Worm (Caenorhabditis elegans) whole organism, L1 larva: ENCODE data around the gene nhr-45.
A peak's percentile ranks its signal among the peaks of the same experiment; 100 is the strongest.

Experiments used
- C34B4.2 ChIP-seq: sonication (generic microtip); optimal IDR thresholded peaks from 2 replicates; lab custom pipeline; 2017; ENCODE audit warnings: mild to moderate bottlenecking, missing genetic modification characterization, missing compliant biosample characterization
- Y116A8C.19 ChIP-seq: sonication (generic microtip); optimal IDR thresholded peaks from 2 replicates; lab custom pipeline; 2016; ENCODE audit warnings: missing compliant biosample characterization, missing genetic modification characterization, borderline replicate concordance
- aha-1 ChIP-seq: fragments of 150-350 bp; optimal IDR thresholded peaks from 2 replicates; lab custom pipeline; 2014; ENCODE audit warnings: missing biosample characterization, missing genetic modification characterization
- alr-1 ChIP-seq: fragments of 200-800 bp; sonication (Bioruptor generic); optimal IDR thresholded peaks from 2 replicates; lab custom pipeline; 2018; ENCODE audit warnings: borderline replicate concordance, mild to moderate bottlenecking, missing genetic modification characterization, missing compliant biosample characterization
- ama-1 ChIP-seq: fragments of 150-350 bp; optimal IDR thresholded peaks from 2 replicates; lab custom pipeline; 2014
- ceh-63 ChIP-seq: fragments of 200-800 bp; sonication (Bioruptor generic); optimal IDR thresholded peaks from 2 replicates; lab custom pipeline; 2018; ENCODE audit warnings: mild to moderate bottlenecking, missing genetic modification characterization, missing compliant biosample characterization
- ceh-88 ChIP-seq: fragments of 200-800 bp; sonication (Bioruptor generic); IDR thresholded peaks from 2 replicates; pipeline ENCODE4 v1.3.6; 2022; ENCODE audit warnings: missing genetic modification characterization, missing compliant biosample characterization
- ceh-90 ChIP-seq: sonication (generic microtip); optimal IDR thresholded peaks from 2 replicates; lab custom pipeline; 2016; ENCODE audit warnings: missing genetic modification characterization, missing compliant biosample characterization
- ces-1 ChIP-seq: fragments of 150-350 bp; optimal IDR thresholded peaks from 2 replicates; lab custom pipeline; 2014; ENCODE audit warnings: missing biosample characterization, missing genetic modification reagents, missing genetic modification characterization
- dpl-1 ChIP-seq, 3 experiments: fragments of 150-350 bp in 2 of 3; sonication (generic microtip) in 1 of 3; optimal IDR thresholded peaks; 2 replicates each; lab custom pipeline; 2014 to 2017; ENCODE audit warnings: missing biosample characterization in 3 of 3, missing genetic modification characterization in 3 of 3, missing genetic modification reagents in 3 of 3
- efl-1 ChIP-seq, 4 experiments: fragments of 150-350 bp; optimal IDR thresholded peaks in 3 of 4; peaks in 1 of 4; 1 replicate in 1 of 4; 2 replicates in 3 of 4; lab custom pipeline; 2014; ENCODE audit warnings: missing biosample characterization in 2 of 4, missing genetic modification characterization in 2 of 4, missing genetic modification reagents in 2 of 4
- efl-3 ChIP-seq: fragments of 200-800 bp; sonication (Bioruptor generic); optimal IDR thresholded peaks from 2 replicates; lab custom pipeline; 2018; ENCODE audit warnings: mild to moderate bottlenecking, missing genetic modification characterization, missing compliant biosample characterization
- egl-13 ChIP-seq: sonication (generic microtip); optimal IDR thresholded peaks from 2 replicates; lab custom pipeline; 2016; ENCODE audit warnings: missing genotype, missing genetic modification reagents, missing genetic modification characterization, missing compliant biosample characterization
- egl-27 ChIP-seq, 2 experiments: fragments of 150-350 bp in 1 of 2; sonication (generic microtip); optimal IDR thresholded peaks; 3 replicates each; lab custom pipeline; 2017 to 2018; ENCODE audit warnings: missing biosample characterization in 2 of 2, missing genetic modification characterization in 2 of 2, missing genetic modification reagents in 2 of 2
- fkh-10 ChIP-seq: sonication (generic microtip); optimal IDR thresholded peaks from 2 replicates; lab custom pipeline; 2017; ENCODE audit warnings: missing biosample characterization, missing genetic modification reagents, missing genetic modification characterization
- fos-1 ChIP-seq: fragments of 150-350 bp; optimal IDR thresholded peaks from 2 replicates; lab custom pipeline; 2014; ENCODE audit warnings: missing biosample characterization, missing genetic modification characterization
- hlh-17 ChIP-seq: fragments of 200-800 bp; sonication (Bioruptor generic); optimal IDR thresholded peaks from 2 replicates; lab custom pipeline; 2018; ENCODE audit warnings: missing genetic modification characterization, mild to moderate bottlenecking, missing compliant biosample characterization, moderate library complexity, borderline replicate concordance
- hlh-4 ChIP-seq: sonication (generic microtip); optimal IDR thresholded peaks from 2 replicates; lab custom pipeline; 2016; ENCODE audit warnings: mild to moderate bottlenecking, missing genetic modification characterization, missing compliant biosample characterization
- isw-1 ChIP-seq: fragments of 200-800 bp; sonication (Bioruptor generic); IDR thresholded peaks from 2 replicates; pipeline ENCODE4 v1.3.6; 2022; ENCODE audit warnings: missing genetic modification characterization, missing compliant biosample characterization
- jun-1 ChIP-seq: fragments of 150-350 bp; optimal IDR thresholded peaks from 2 replicates; lab custom pipeline; 2014; ENCODE audit warnings: missing biosample characterization, missing genetic modification reagents, missing genetic modification characterization
- lin-13 ChIP-seq: fragments of 150-350 bp; optimal IDR thresholded peaks from 2 replicates; lab custom pipeline; 2014; ENCODE audit warnings: missing biosample characterization, missing genetic modification reagents, missing genetic modification characterization
- lin-14 ChIP-seq: fragments of 200-800 bp; sonication (Bioruptor generic); optimal IDR thresholded peaks from 2 replicates; lab custom pipeline; 2018; ENCODE audit warnings: mild to moderate bottlenecking, missing genetic modification characterization, moderate library complexity, missing compliant biosample characterization
- lin-15B ChIP-seq: fragments of 150-350 bp; sonication (generic microtip); optimal IDR thresholded peaks from 3 replicates; lab custom pipeline; 2014; ENCODE audit warnings: missing biosample characterization, missing genetic modification characterization
- lin-39 ChIP-seq: fragments of 150-350 bp; optimal IDR thresholded peaks from 2 replicates; lab custom pipeline; 2014; ENCODE audit warnings: missing biosample characterization, missing genetic modification reagents, missing genetic modification characterization
- lir-3 ChIP-seq: sonication (generic microtip); optimal IDR thresholded peaks from 2 replicates; lab custom pipeline; 2016; ENCODE audit warnings: mild to moderate bottlenecking, missing genetic modification characterization, moderate library complexity, missing compliant biosample characterization; ENCODE audit not compliant: poor library complexity
- lsy-2 ChIP-seq, 2 experiments: fragments of 150-350 bp; optimal IDR thresholded peaks; 2 replicates each; lab custom pipeline; 2014; ENCODE audit warnings: missing biosample characterization in 2 of 2, missing genetic modification characterization in 2 of 2
- mdl-1 ChIP-seq, 2 experiments: fragments of 150-350 bp; optimal IDR thresholded peaks; 2 replicates each; lab custom pipeline; 2014 to 2017; ENCODE audit warnings: missing biosample characterization in 2 of 2, missing genetic modification characterization in 2 of 2, inconsistent platforms in 1 of 2
- mef-2 ChIP-seq: fragments of 150-350 bp; optimal IDR thresholded peaks from 2 replicates; lab custom pipeline; 2014; ENCODE audit warnings: missing biosample characterization, missing genetic modification characterization
- mep-1 ChIP-seq: fragments of 150-350 bp; optimal IDR thresholded peaks from 2 replicates; lab custom pipeline; 2014; ENCODE audit warnings: missing biosample characterization, missing genetic modification characterization
- nhr-12 ChIP-seq: sonication (generic microtip); optimal IDR thresholded peaks from 2 replicates; lab custom pipeline; 2017; ENCODE audit warnings: missing biosample characterization, missing genetic modification characterization
- nhr-19 ChIP-seq: fragments of 200-800 bp; sonication (Bioruptor generic); conservative IDR thresholded peaks from 2 replicates; pipeline ENCODE4 v1.3.6; 2022; ENCODE audit warnings: missing genetic modification characterization, missing compliant biosample characterization
- nhr-20 ChIP-seq: sonication (generic microtip); optimal IDR thresholded peaks from 2 replicates; lab custom pipeline; 2016; ENCODE audit warnings: mild to moderate bottlenecking, missing genetic modification characterization, missing compliant biosample characterization
- nhr-237 ChIP-seq: fragments of 150-350 bp; optimal IDR thresholded peaks from 2 replicates; lab custom pipeline; 2014; ENCODE audit warnings: missing biosample characterization, missing genetic modification characterization
- nhr-28 ChIP-seq: fragments of 150-350 bp; optimal IDR thresholded peaks from 2 replicates; lab custom pipeline; 2014; ENCODE audit warnings: missing biosample characterization, missing genetic modification characterization
- nhr-47 ChIP-seq: sonication (generic microtip); optimal IDR thresholded peaks from 2 replicates; lab custom pipeline; 2016; ENCODE audit warnings: mild to moderate bottlenecking, missing genetic modification characterization, moderate library complexity, missing compliant biosample characterization
- nhr-71 ChIP-seq: sonication (generic microtip); optimal IDR thresholded peaks from 2 replicates; lab custom pipeline; 2016; ENCODE audit warnings: mild to moderate bottlenecking, missing genetic modification characterization, moderate library complexity, missing compliant biosample characterization
- nhr-76 ChIP-seq: sonication (generic microtip); optimal IDR thresholded peaks from 2 replicates; lab custom pipeline; 2017; ENCODE audit warnings: missing biosample characterization, missing genetic modification characterization
- nhr-77 ChIP-seq: fragments of 150-350 bp; optimal IDR thresholded peaks from 2 replicates; lab custom pipeline; 2014; ENCODE audit warnings: missing biosample characterization, missing genetic modification characterization
- nhr-84 ChIP-seq: sonication (generic microtip); optimal IDR thresholded peaks from 2 replicates; lab custom pipeline; 2017; ENCODE audit warnings: missing biosample characterization, missing genetic modification characterization
- nhr-85 ChIP-seq: sonication (generic microtip); peaks from one replicate; lab custom pipeline; 2016; ENCODE audit warnings: missing genetic modification characterization, inconsistent platforms, missing compliant biosample characterization
- pax-3 ChIP-seq: fragments of 200-800 bp; sonication (Bioruptor generic); optimal IDR thresholded peaks from 2 replicates; lab custom pipeline; 2018; ENCODE audit warnings: mild to moderate bottlenecking, missing genetic modification characterization, moderate library complexity, missing compliant biosample characterization
- pqm-1 ChIP-seq: sonication (generic microtip); optimal IDR thresholded peaks from 3 replicates; lab custom pipeline; 2017; ENCODE audit warnings: missing biosample characterization, missing genetic modification characterization
- rnt-1 ChIP-seq: sonication (generic microtip); optimal IDR thresholded peaks from 2 replicates; lab custom pipeline; 2016; ENCODE audit warnings: mild to moderate bottlenecking, missing genetic modification characterization, moderate library complexity, missing compliant biosample characterization
- skn-1 ChIP-seq: fragments of 150-350 bp; optimal IDR thresholded peaks from 2 replicates; lab custom pipeline; 2014; ENCODE audit warnings: missing biosample characterization, missing genetic modification characterization
- sptf-1 ChIP-seq: fragments of 150-350 bp; optimal IDR thresholded peaks from 2 replicates; lab custom pipeline; 2014; ENCODE audit warnings: missing biosample characterization, missing genetic modification characterization
- sup-37 ChIP-seq: fragments of 200-800 bp; sonication (Bioruptor generic); optimal IDR thresholded peaks from 2 replicates; lab custom pipeline; 2018; ENCODE audit warnings: mild to moderate bottlenecking, missing genetic modification characterization, missing compliant biosample characterization
- swsn-7 ChIP-seq: sonication (generic microtip); optimal IDR thresholded peaks from 2 replicates; lab custom pipeline; 2016; ENCODE audit warnings: missing genetic modification characterization, missing compliant biosample characterization
- unc-130 ChIP-seq: fragments of 150-350 bp; optimal IDR thresholded peaks from 2 replicates; lab custom pipeline; 2017; ENCODE audit warnings: missing biosample characterization, missing genetic modification characterization, inconsistent platforms
- unc-30 ChIP-seq: sonication (generic microtip); optimal IDR thresholded peaks from 2 replicates; lab custom pipeline; 2017; ENCODE audit warnings: missing biosample characterization, missing genetic modification characterization
- unc-62 ChIP-seq: fragments of 150-350 bp; optimal IDR thresholded peaks from 2 replicates; lab custom pipeline; 2014; ENCODE audit warnings: missing biosample characterization, missing genetic modification reagents, missing genetic modification characterization
- unc-86 ChIP-seq: sonication (generic microtip); optimal IDR thresholded peaks from 2 replicates; lab custom pipeline; 2016; ENCODE audit warnings: missing genetic modification characterization, missing compliant biosample characterization
- unc-98 ChIP-seq: fragments of 200-800 bp; sonication (Bioruptor generic); IDR thresholded peaks from 2 replicates; pipeline ENCODE4 v1.3.6; 2022; ENCODE audit warnings: missing genetic modification characterization, missing compliant biosample characterization
- xbp-1 ChIP-seq: sonication (generic microtip); optimal IDR thresholded peaks from 2 replicates; lab custom pipeline; 2016; ENCODE audit warnings: missing genetic modification characterization, missing compliant biosample characterization

The nhr-45 gene

ce11 chrX:4662293-4662825, 2.2 kb upstream of the nhr-45 start (continued):
- TF ChIP-seq nhr-47 (tag; lab: Kevin White, UChicago) (peak; percentile 37), Y116A8C.19 (tag; lab: Kevin White, UChicago) (no peak), fos-1 (tag; lab: Kevin White, UChicago) (no peak), rnt-1 (tag; lab: Kevin White, UChicago) (peak; percentile 22), mef-2 (no peak), lin-39 (tag; lab: Kevin White, UChicago) (no peak), unc-98 (no peak), skn-1 (peak; percentile 82), pax-3 (tag; lab: Kevin White, UChicago) (no peak), nhr-77 (tag; lab: Kevin White, UChicago) (peak; percentile 57), swsn-7 (tag; lab: Kevin White, UChicago) (peak; percentile 49), lin-15B (tag; lab: Kevin White, UChicago) (no peak), efl-1 (optimal IDR thresholded peaks at IDR 0.05; lab: Kevin White, UChicago) (peak; percentile 31 to 53), efl-1 (GFP tag; optimal IDR thresholded peaks at IDR 0.05 in 1 of 2; lab: Kevin White, UChicago) (peak in 1 of 2 experiments; percentile 88), nhr-237 (tag; lab: Kevin White, UChicago) (no peak), aha-1 (tag; lab: Kevin White, UChicago) (no peak), nhr-19 (GFP tag; lab: Robert Waterston, UW) (peak; percentile 69), nhr-71 (tag; lab: Kevin White, UChicago) (peak; percentile 75), nhr-20 (tag; lab: Kevin White, UChicago) (peak; percentile 77), efl-3 (no peak), unc-62 (GFP tag; lab: Kevin White, UChicago) (no peak), pqm-1 (tag; lab: Kevin White, UChicago) (peak; percentile 79), mep-1 (tag; lab: Kevin White, UChicago) (peak; percentile 80), fkh-10 (GFP tag; lab: Kevin White, UChicago) (no peak), alr-1 (tag; lab: Kevin White, UChicago) (no peak), ceh-88 (GFP tag; lab: Robert Waterston, UW) (no peak), lin-14 (GFP tag; lab: Kevin White, UChicago) (peak; percentile 85), unc-130 (tag; lab: Kevin White, UChicago) (peak; percentile 13), isw-1 (GFP tag; lab: Robert Waterston, UW) (no peak), ama-1 (lab: Kevin White, UChicago) (no peak), unc-86 (tag; lab: Kevin White, UChicago) (no peak), C34B4.2 (no peak), xbp-1 (peak; percentile 66), lir-3 (tag; lab: Kevin White, UChicago) (peak; percentile 18), lin-13 (GFP tag; lab: Kevin White, UChicago) (no peak), hlh-4 (tag; lab: Kevin White, UChicago) (no peak), egl-13 (tag; lab: Kevin White, UChicago) (no peak), ces-1 (GFP tag; lab: Kevin White, UChicago) (no peak), sup-37 (GFP tag; lab: Kevin White, UChicago) (no peak), nhr-85 (tag; lab: Kevin White, UChicago) (peak; percentile 95), sptf-1 (tag; lab: Kevin White, UChicago) (no peak), nhr-28 (tag; lab: Kevin White, UChicago) (no peak), hlh-17 (GFP tag; lab: Kevin White, UChicago) (no peak), jun-1 (peak; percentile 13), egl-27 (tag; optimal IDR thresholded peaks at IDR 0.05; lab: Kevin White, UChicago) (no peak), ceh-63 (GFP tag; lab: Kevin White, UChicago) (no peak), unc-30 (tag; lab: Kevin White, UChicago) (no peak), nhr-12 (tag; lab: Kevin White, UChicago) (no peak), dpl-1 (GFP tag; optimal IDR thresholded peaks at IDR 0.05; lab: Kevin White, UChicago) (peak; percentile 12 to 40 (median 38)), mdl-1 (tag; optimal IDR thresholded peaks at IDR 0.05; lab: Kevin White, UChicago) (peak in 1 of 2 experiments; percentile 57), lsy-2 (tag; optimal IDR thresholded peaks at IDR 0.05; lab: Kevin White, UChicago) (peak; percentile 28 to 61), nhr-84 (tag; lab: Kevin White, UChicago) (no peak), ceh-90 (tag; lab: Kevin White, UChicago) (no peak), nhr-76 (no peak)
